Worm (Caenorhabditis elegans) whole organism, early embryonic: ENCODE results near the gene mrps-16.

Experiments used
- B0310.2 ChIP-seq: sonication (generic microtip); optimal IDR thresholded peaks from 2 replicates; lab custom pipeline; 2016; ENCODE audit warnings: mild to moderate bottlenecking, missing genetic modification characterization, missing compliant biosample characterization
- F13C5.2 ChIP-seq: sonication (generic microtip); optimal IDR thresholded peaks from 2 replicates; lab custom pipeline; 2017; ENCODE audit warnings: mild to moderate bottlenecking, missing genetic modification characterization, inconsistent platforms, missing compliant biosample characterization
- aly-1 ChIP-seq: sonication (generic microtip); optimal IDR thresholded peaks from 2 replicates; lab custom pipeline; 2016; ENCODE audit warnings: missing genetic modification characterization, missing compliant biosample characterization
- ama-1 ChIP-seq: fragments of 150-350 bp; optimal IDR thresholded peaks from 2 replicates; lab custom pipeline; 2014
- ceh-13 ChIP-seq: fragments of 200-800 bp; sonication (Bioruptor generic); optimal IDR thresholded peaks from 2 replicates; lab custom pipeline; 2018; ENCODE audit warnings: mild to moderate bottlenecking, missing genetic modification characterization, missing compliant biosample characterization
- ceh-36 ChIP-seq: sonication (generic microtip); optimal IDR thresholded peaks from 2 replicates; lab custom pipeline; 2016; ENCODE audit warnings: missing genetic modification characterization, inconsistent platforms, missing compliant biosample characterization
- ets-7 ChIP-seq: sonication (generic microtip); optimal IDR thresholded peaks from 2 replicates; lab custom pipeline; 2016; ENCODE audit warnings: missing genotype, missing genetic modification characterization, missing compliant biosample characterization
- flt-1 ChIP-seq: fragments of 200-800 bp; sonication (Bioruptor generic); IDR thresholded peaks from 2 replicates; pipeline ENCODE4 v1.3.6; 2022; ENCODE audit warnings: missing genetic modification characterization, missing compliant biosample characterization
- hmbx-1 ChIP-seq: sonication (generic microtip); optimal IDR thresholded peaks from 2 replicates; lab custom pipeline; 2016; ENCODE audit warnings: mild to moderate bottlenecking, missing genetic modification characterization, missing compliant biosample characterization
- hmg-4 ChIP-seq: fragments of 200-800 bp; sonication (Bioruptor generic); optimal IDR thresholded peaks from 2 replicates; lab custom pipeline; 2018; ENCODE audit warnings: mild to moderate bottlenecking, missing genetic modification characterization, missing compliant biosample characterization
- hnd-1 ChIP-seq: sonication (generic microtip); optimal IDR thresholded peaks from 2 replicates; lab custom pipeline; 2016; ENCODE audit warnings: missing genetic modification characterization, missing compliant biosample characterization
- pes-1 ChIP-seq: fragments of 200-800 bp; sonication (Bioruptor generic); IDR thresholded peaks from 2 replicates; pipeline ENCODE4 v1.3.6; 2022; ENCODE audit warnings: missing genetic modification reagents, missing genetic modification characterization, missing compliant biosample characterization
- scrt-1 ChIP-seq: fragments of 200-800 bp; sonication (Bioruptor generic); IDR thresholded peaks from 2 replicates; pipeline ENCODE4 v1.3.6; 2022; ENCODE audit warnings: missing genetic modification characterization, missing compliant biosample characterization
- sea-1 ChIP-seq: fragments of 200-800 bp; sonication (Bioruptor generic); conservative IDR thresholded peaks from 2 replicates; pipeline ENCODE4 v1.3.6; 2022; ENCODE audit warnings: missing genetic modification characterization, missing compliant biosample characterization
- tbx-11 ChIP-seq: fragments of 200-800 bp; sonication (Bioruptor generic); IDR thresholded peaks from 2 replicates; pipeline ENCODE4 v1.3.6; 2022; ENCODE audit warnings: missing genetic modification characterization, missing compliant biosample characterization
- tbx-37 ChIP-seq: fragments of 200-800 bp; sonication (Bioruptor generic); conservative IDR thresholded peaks from 2 replicates; pipeline ENCODE4 v1.3.6; 2022; ENCODE audit warnings: missing genetic modification reagents, missing genetic modification characterization, missing compliant biosample characterization
- tra-4 ChIP-seq: sonication (generic microtip); optimal IDR thresholded peaks from 2 replicates; lab custom pipeline; 2017; ENCODE audit warnings: missing genetic modification characterization, missing compliant biosample characterization

The mrps-16 gene

DNA sequence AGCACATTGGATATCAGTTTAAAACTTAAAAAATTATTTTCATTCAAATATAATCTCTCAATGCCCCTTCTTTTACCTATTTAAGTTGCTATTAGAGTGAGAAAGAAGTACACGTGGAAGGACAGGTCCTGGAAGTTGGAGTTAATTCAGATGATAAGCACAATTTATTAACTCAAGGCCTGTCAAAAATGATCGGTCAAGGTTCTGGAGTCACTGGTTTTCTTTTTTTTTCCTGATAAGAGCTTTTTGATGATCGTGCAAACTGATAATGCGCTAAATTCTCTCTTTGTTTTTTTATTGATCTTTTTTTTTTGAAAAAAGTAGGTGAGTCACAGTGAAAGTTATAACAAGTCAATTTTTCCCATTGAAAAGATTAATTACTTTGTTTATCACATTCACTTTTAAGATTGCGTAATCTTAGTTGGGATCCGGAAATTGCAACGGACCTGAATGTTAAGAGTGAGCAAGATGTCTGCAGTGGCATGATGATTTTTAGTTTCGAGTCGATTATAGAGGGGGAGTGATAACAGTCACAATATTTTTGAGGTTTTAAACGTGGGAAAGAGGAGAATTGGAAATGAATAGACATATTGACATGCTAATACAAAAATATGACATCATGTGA is 38.4 kb downstream of the mrps-16 start:
- TF ChIP-seq scrt-1 (GFP tag; lab: Robert Waterston, UW) = no peak
- TF ChIP-seq flt-1 (GFP tag; lab: Robert Waterston, UW) = no peak
- no peak for TF ChIP-seq ama-1
- TF ChIP-seq tbx-11 (GFP tag; lab: Robert Waterston, UW) = no peak
- no peak for TF ChIP-seq hmg-4
- no peak for TF ChIP-seq ceh-36
- no peak for TF ChIP-seq ceh-13 (GFP tag; lab: Kevin White, UChicago)
- TF ChIP-seq B0310.2 (tag; lab: Kevin White, UChicago) = no peak

DNA sequence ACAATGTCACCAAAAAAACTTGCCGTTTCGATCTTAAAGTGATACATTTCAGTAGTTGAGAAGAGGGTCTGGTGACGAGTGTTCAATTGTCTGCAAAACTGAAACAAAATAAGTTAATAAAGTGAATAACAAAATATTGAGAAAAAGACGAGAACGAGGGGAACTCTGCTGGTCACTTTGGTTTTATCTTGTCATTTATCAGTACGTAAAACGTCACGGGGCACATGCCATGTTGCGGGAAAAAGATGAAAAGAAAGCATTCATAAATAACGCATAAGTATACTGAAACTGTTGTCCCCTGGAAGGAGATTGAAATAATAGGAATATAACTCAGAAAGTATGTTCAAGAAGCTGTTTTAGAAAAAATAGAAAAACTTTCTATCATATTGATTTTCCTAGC is 40.7 kb downstream of the mrps-16 start, which contains the start of gene sahd-1:
Gene sahd-1, minus strand, starts transcription at position 100 of the 400 bp plus-strand sequence.
- TF ChIP-seq tbx-37 (GFP tag; lab: Robert Waterston, UW) (no peak), flt-1 (GFP tag; lab: Robert Waterston, UW) (no peak), ama-1 (no peak), tbx-11 (GFP tag; lab: Robert Waterston, UW) (no peak), ceh-36 (no peak), sea-1 (GFP tag; lab: Robert Waterston, UW) (no peak), hnd-1 (tag; lab: Kevin White, UChicago) (no peak), B0310.2 (tag; lab: Kevin White, UChicago) (no peak), hmg-4 (no peak), pes-1 (GFP tag; lab: Robert Waterston, UW) (no peak), hmbx-1 (tag; lab: Kevin White, UChicago) (no peak), tra-4 (no peak), ets-7 (tag; lab: Kevin White, UChicago) (no peak)

DNA sequence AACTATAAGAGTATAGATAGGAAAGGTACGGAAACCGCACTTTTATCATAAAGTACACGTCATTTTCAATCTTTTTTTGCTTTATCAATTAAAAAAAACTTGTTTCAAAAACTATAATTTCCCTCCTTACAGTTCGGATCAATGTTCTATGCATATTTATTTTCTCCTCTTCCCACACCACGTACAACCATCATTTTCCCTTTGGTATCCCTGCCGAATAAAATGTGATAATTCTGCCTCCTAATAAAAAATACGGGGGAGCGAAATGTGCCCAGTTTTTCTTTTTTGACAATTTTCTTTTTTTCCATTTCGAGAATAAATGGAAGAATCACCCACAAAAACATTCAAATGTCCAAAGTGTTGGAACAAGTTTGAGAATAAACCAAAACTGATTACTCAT is 41.4 kb downstream of the mrps-16 start, which contains the start of gene ZK177.3:
Gene ZK177.3, plus strand, starts transcription at position 301 of the 400 bp plus-strand sequence.
- TF ChIP-seq B0310.2 (tag; lab: Kevin White, UChicago) = no peak
- no peak for TF ChIP-seq ceh-13 (GFP tag; lab: Kevin White, UChicago)
- no peak for TF ChIP-seq F13C5.2 (tag; lab: Kevin White, UChicago)
- no peak for TF ChIP-seq sea-1 (GFP tag; lab: Robert Waterston, UW)
- no peak for TF ChIP-seq scrt-1 (GFP tag; lab: Robert Waterston, UW)
- TF ChIP-seq hmbx-1 (tag; lab: Kevin White, UChicago) = no peak
- TF ChIP-seq ets-7 (tag; lab: Kevin White, UChicago) = no peak
- TF ChIP-seq hnd-1 (tag; lab: Kevin White, UChicago) = no peak
- TF ChIP-seq ceh-36 = no peak
- TF ChIP-seq ama-1 = no peak
- no peak for TF ChIP-seq tra-4
- no peak for TF ChIP-seq tbx-11 (GFP tag; lab: Robert Waterston, UW)

DNA sequence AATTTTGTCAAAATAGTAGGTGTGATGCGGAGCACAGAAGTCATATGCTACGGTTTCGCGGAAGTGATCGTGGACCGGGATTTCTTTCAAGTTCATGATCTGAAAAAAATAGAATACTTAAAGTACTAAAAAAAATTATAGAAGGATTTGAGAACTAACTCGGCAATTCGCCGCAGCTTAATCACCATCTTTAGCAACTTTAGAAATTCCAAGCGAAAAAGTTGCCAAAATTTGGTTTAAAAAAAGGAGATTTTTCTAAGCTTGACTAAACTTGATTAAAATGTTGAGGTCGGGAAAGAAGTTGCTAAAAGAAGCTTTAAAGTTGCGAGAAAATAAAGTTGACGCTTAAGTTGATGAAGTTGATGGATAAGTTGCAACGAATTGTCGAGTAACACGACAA is 43.5 kb downstream of the mrps-16 start, which contains the start of gene ZK177.9:
Gene ZK177.9, minus strand, starts transcription at position 101 of the 400 bp plus-strand sequence.
- TF ChIP-seq F13C5.2 (tag; lab: Kevin White, UChicago) = no peak
- TF ChIP-seq ets-7 (tag; lab: Kevin White, UChicago) = no peak
- no peak for TF ChIP-seq ceh-13 (GFP tag; lab: Kevin White, UChicago)
- TF ChIP-seq tbx-37 (GFP tag; lab: Robert Waterston, UW) = no peak
- no peak for TF ChIP-seq flt-1 (GFP tag; lab: Robert Waterston, UW)
- no peak for TF ChIP-seq aly-1 (tag; lab: Kevin White, UChicago)
- TF ChIP-seq hmbx-1 (tag; lab: Kevin White, UChicago) = no peak
- TF ChIP-seq pes-1 (GFP tag; lab: Robert Waterston, UW) = no peak
- TF ChIP-seq hnd-1 (tag; lab: Kevin White, UChicago) = no peak
- TF ChIP-seq tra-4 = no peak

DNA sequence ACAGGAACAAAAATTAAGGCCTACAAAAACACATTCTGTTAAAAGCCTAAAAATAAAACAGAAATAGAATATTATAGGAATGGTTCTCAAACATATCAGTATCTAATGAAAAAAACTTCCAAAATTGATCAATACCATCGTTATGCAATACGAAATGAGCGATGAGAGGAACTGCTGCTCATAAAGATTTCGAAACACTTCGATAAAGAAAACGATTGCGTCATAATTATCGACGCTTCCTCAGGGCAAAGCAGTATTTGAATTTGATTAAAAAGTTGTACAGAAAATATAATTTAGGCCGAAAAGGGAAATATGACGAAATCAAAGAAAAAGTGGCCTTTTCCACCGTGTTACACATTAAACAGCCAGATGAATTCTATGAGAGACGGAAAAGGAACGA is 43.9 kb downstream of the mrps-16 start:
- no peak for TF ChIP-seq flt-1 (GFP tag; lab: Robert Waterston, UW)

DNA sequence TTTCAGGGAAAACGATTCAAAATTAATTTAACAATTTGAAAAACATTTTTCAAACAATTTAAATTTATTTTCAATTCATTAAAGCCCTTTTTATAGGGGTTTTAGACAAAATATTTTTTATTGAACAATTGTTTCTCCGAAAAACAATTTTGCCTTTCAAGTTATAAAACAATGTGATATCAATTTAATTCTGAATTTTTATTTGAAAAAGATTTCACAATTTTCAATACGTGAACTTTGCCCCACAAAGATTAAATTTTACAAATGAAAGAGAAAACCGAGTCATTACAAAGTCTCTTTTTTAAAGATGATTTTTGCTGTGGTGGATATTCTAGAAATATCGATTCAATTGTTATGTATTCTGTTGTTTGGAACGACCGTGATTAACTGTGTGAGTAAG is 44.7 kb downstream of the mrps-16 start, which contains the start of gene ZK177.2:
Gene ZK177.2, plus strand, starts transcription at position 301 of the 400 bp plus-strand sequence.
- no peak for TF ChIP-seq sea-1 (GFP tag; lab: Robert Waterston, UW)
- no peak for TF ChIP-seq pes-1 (GFP tag; lab: Robert Waterston, UW)
- TF ChIP-seq tbx-37 (GFP tag; lab: Robert Waterston, UW) = no peak
- TF ChIP-seq ets-7 (tag; lab: Kevin White, UChicago) = no peak
- TF ChIP-seq hnd-1 (tag; lab: Kevin White, UChicago) = no peak
- TF ChIP-seq ama-1 = no peak
- TF ChIP-seq ceh-36 = no peak
- no peak for TF ChIP-seq B0310.2 (tag; lab: Kevin White, UChicago)
- TF ChIP-seq ceh-13 (GFP tag; lab: Kevin White, UChicago) = no peak
- TF ChIP-seq hmg-4 = no peak
- TF ChIP-seq scrt-1 (GFP tag; lab: Robert Waterston, UW) = no peak
- TF ChIP-seq flt-1 (GFP tag; lab: Robert Waterston, UW) = no peak

DNA sequence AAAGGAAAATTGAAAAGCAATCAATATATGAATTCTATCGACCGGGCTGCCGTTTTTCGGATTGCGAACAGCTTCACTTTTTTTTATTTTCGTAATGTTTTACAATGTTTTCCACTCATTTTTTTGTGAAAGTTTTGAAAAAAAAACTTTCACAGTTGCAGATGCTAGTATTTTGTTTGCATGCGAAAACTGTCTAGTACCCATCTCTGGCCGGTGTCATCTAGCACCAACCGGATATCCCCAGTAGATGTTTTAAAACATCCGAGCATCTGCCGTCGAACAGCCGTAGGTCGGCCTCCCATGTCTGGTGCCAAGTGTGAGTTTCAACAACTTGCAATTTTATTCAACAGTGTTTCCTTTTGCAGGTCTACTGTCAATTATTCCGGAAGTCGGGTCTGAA is 47.2 kb downstream of the mrps-16 start, which contains the start of gene ZK177.12:
Gene ZK177.12, plus strand, starts transcription at position 301 of the 400 bp plus-strand sequence.
- TF ChIP-seq ama-1 = no peak
- no peak for TF ChIP-seq tbx-37 (GFP tag; lab: Robert Waterston, UW)
- TF ChIP-seq sea-1 (GFP tag; lab: Robert Waterston, UW) = no peak
- no peak for TF ChIP-seq B0310.2 (tag; lab: Kevin White, UChicago)
- no peak for TF ChIP-seq hmg-4
- TF ChIP-seq ceh-13 (GFP tag; lab: Kevin White, UChicago) = no peak
- TF ChIP-seq hnd-1 (tag; lab: Kevin White, UChicago) = no peak
- no peak for TF ChIP-seq tbx-11 (GFP tag; lab: Robert Waterston, UW)
- TF ChIP-seq scrt-1 (GFP tag; lab: Robert Waterston, UW) = no peak
